Worm (Caenorhabditis elegans) whole organism, dauer: ENCODE results near the gene C10B5.3.

Experiments used
- unc-62 ChIP-seq: sonication (generic microtip); optimal IDR thresholded peaks from 2 replicates; lab custom pipeline; 2017; ENCODE audit warnings: missing biosample characterization, missing genetic modification reagents, missing genetic modification characterization

Gene C10B5.3

DNA sequence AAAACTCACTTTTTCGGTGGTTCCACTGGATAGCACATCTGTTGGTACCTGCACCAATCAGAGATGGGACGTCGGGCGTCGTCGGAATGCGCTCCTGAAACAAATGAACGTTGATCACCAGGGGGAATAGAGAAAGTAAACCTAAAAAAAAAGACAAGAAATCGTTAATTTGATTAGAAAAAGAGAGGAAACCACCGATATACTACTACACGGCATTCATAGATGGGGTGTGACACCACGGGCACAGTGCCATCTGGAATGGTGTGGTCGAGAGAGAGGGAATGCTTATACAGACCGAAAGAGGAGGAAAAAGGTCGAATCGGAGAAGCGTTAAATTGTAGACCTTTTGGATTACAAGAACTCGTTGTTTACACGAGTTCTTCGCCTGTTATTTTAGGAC is at the start of gene C10B5.3:
Gene C10B5.3 (minus strand): TSS at position 101 of the 400 bp plus-strand sequence.
- TF ChIP-seq unc-62: no peak

DNA sequence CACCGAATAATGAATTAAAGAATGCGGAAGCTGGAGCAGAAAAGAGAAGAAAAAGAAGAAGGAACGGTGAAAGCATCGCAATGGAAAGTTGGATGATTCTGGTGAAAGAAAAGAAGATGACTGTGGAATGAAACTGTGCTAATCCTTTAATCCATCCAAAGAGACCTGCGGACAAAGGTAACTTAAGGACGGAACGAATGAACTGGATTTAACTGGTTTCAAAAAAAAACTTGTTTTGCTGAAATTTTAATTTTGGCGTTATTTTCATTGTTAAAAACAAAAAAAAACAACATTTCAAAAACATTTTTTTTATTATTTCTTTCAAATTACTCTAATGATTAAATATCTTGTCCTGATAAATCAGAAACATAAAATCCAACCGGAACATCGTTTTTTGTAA is 48.9 kb upstream of the C10B5.3 start, which contains the start of gene grl-12:
Gene grl-12 (minus strand): TSS at position 101 of the 400 bp plus-strand sequence.
- TF ChIP-seq unc-62: no peak

DNA sequence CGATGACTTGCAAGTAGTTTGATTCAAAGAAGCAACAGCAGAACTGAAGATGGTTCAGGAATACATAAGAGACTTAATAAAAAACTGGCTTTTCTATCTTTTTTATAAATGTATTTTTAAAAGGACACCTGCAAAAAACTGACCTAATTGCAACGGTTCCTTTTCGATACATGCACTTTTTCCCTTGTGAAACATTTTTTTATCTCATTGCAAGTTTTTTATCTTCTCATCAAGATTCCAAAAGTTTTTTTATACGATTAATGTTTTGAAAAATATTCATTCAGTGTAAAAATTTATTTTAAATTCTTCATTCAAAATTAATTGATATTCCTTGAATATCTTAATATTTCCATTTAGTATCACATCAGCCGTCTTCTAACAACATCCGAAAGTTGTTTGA is 47.6 kb upstream of the C10B5.3 start, which contains the start of gene oac-29:
Gene oac-29 (minus strand): TSS at position 101 of the 400 bp plus-strand sequence.
- no peak for TF ChIP-seq unc-62

DNA sequence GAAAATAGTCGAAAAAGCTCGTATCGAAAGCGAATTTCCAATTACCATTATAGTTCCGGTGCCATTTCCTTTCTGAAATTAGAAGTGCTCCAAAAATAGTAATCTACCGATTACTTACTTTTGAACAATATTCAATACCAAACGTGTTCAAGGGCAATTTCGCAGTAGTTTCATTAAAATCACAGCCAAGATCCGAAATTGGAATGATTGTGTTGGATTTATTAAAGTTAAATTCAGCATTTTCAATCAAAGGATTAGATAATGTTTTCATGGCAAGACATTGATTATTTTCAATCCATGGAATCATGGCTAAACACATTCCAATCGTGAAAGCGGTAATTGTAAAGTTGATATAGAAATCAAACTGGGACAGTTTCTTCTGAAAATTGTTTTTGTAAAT is 44.8 kb upstream of the C10B5.3 start:
- no peak for TF ChIP-seq unc-62

DNA sequence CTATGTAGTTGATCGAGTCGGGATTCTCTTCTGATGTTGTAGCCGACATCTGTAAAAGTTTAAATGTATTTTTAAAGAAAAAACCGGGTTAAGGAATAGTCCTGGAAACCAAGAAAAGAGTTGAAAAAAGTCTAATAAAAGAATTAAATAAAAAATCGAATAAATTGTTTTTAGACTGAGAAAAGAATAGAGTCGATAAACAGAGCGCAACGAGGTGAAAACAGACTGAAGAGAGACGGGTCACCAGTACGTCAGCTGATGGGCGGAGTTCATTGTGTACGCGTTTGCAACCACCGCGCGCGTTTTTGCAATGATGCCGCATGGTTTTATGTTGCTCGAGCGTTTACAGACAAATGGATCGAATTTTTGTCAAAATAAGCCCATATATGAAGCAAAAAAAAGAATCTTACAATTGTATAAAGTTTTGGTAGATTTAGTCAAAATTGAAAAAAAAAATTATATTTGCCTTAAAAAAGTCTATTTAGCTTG is 43.3 kb upstream of the C10B5.3 start, which contains the start of gene atg-18:
Gene atg-18 (minus strand): TSS at position 51 of the 489 bp plus-strand sequence.
- TF ChIP-seq unc-62: no peak

DNA sequence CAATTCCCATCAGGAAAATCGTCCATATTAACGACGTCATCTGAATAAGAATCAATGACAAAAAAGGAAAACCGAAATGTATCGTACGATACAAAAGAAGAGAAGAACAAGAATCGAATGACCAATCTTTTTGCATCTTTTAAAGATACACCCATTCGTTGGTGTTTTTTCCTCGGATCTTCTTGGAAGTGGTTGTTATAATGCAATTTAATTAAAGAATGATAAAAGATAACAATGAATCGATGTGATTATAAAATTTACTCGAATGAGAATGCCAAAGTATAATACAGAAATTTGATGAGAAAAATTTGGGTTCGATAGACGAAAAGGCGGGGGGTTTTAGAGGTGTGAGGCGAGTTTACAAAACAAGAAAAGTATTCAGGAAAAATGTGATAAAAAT is 41.0 kb upstream of the C10B5.3 start, which contains the start of gene F41E6.12:
Gene F41E6.12 (minus strand): TSS at position 101 of the 400 bp plus-strand sequence.
- no peak for TF ChIP-seq unc-62

DNA sequence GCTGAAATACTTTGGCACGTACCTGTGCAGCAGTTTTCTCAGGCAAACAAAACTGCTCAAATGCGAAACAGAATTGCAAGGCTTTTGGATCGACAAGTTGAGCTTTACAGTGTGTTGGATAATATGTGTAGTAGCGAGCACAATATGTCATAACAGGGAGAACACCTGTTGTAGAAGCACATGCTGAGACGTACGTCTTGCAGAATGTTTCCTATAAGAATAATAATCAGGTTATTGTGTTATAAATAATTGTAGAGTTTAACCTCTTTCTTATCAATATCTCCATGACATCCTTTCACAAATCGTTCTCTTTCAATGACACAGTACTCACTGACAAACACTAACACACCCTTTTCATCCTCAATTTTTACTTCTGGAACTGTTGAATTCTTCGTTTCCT is 39.6 kb upstream of the C10B5.3 start:
- no peak for TF ChIP-seq unc-62

DNA sequence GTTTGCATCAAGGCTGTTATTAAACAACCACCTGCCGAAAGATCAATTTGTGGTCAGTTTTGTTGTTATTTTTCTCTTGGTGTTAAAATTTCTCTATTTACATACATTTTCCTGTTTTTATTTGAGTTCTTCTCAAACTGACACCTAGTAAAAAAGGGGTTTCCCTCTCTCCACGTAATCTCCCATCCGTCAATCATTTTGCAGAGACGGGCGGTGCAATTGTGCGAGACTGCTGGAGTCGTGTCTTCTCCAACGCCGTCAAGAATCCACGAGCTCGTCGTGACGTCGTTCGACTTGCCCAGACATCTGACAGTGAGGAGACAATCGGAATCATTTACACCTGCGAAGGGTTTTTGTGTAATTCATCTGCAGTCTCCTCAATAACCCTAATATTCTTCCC is 38.4 kb upstream of the C10B5.3 start:
- TF ChIP-seq unc-62: no peak

DNA sequence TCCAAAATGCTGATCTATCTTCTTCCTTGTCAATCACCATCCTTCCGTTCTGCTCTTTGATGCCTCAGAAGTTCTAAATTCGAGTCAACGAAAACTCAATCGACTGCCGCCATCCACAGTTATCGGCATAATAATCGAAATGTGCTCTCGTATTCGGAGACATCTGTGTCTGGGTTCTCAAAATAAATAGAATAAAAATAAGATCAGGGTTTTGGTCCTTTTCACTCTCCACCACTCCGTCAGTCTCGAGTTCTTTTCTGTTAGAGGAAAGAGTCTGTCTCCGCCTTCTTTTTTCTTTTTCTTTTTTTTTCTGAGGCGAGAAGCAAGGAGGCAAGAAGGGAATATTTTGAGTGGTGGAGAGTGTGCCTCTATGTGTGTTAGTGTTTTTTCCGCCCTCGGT is 35.8 kb upstream of the C10B5.3 start, which contains the start of gene F41E6.17:
Gene F41E6.17 (plus strand): TSS at position 348 of the 400 bp plus-strand sequence.
- no peak for TF ChIP-seq unc-62

DNA sequence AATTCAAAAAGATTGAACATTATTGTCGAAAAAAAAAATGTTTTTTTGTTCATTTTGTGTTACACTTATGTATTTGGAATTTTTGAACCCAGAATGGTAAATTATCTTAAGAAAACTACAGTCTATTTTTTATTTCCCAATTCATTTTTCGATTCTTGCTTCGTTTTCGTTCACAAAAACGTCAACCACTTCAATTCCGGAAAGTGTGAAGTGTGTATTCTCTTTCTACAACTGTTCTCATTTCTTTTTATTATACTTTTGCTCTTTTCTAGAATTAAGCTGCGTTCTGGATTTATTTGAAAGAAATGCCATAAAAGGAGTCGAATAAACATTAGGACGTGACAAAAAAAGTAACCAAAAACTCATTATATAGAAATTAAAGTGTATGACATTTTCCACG is 34.3 kb upstream of the C10B5.3 start, which contains the start of gene F41E6.1:
Gene F41E6.1 (plus strand): TSS at position 301 of the 400 bp plus-strand sequence.
- no peak for TF ChIP-seq unc-62

DNA sequence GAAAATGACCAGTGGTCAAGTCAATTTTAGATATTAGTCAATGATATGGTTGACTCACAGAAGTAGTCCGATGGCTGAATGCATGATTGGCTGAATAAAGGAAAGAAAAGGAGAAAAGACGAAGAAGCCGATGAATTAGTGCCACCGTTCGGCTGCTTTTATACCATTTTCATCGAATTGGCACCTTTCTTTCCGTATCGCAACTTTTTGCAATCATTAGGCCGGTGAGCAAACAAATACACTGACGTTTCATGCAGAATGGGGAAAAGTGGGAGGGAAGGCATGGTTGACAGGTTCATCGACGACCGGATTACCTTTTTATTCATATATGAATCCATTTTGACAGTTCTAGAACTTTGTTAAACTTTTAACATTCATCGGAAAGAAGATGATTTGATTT is 33.2 kb upstream of the C10B5.3 start, which contains the start of gene idpc-2:
Gene idpc-2 (minus strand): TSS at position 101 of the 400 bp plus-strand sequence.
- TF ChIP-seq unc-62: no peak

DNA sequence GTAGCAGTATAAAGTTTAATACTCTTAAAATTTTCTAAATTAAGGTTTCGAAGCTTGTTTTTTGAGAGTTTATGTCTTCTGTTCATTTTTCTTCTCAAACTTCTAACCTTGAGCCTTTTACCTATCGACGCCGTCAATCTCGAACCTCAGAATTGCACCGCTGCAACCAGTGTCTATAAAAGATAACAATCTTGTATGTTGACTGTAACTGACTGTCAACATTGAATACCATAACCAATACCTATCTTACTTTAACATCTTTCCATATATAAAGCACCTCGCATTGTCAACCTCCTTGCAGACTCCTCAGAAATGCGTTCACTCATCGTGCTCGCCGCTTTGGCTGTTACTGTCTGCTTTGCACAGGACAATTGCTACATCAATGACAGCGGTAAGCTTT is 30.8 kb upstream of the C10B5.3 start, which contains the start of gene grd-5:
Gene grd-5 (plus strand): TSS at position 295 of the 400 bp plus-strand sequence.
- TF ChIP-seq unc-62: no peak

DNA sequence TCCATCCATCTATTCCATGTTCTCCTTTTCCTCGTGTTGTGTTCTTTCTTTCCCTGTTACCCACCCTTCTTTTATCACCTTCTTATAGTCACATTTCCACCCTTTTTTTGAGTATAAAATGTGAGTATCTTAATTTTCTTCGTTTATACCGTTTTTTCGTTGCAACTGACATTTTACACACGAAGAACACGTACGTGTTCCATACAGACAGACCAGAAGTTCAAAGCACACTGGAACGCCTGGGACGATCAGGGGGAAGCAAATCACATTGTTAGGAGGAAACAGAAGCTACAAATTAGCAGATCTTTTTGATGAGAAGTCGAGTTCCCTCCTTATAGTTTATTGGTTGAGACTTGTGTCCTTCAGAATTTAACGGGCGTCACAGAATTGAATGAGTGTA is 27.7 kb upstream of the C10B5.3 start:
- TF ChIP-seq unc-62: no peak

DNA sequence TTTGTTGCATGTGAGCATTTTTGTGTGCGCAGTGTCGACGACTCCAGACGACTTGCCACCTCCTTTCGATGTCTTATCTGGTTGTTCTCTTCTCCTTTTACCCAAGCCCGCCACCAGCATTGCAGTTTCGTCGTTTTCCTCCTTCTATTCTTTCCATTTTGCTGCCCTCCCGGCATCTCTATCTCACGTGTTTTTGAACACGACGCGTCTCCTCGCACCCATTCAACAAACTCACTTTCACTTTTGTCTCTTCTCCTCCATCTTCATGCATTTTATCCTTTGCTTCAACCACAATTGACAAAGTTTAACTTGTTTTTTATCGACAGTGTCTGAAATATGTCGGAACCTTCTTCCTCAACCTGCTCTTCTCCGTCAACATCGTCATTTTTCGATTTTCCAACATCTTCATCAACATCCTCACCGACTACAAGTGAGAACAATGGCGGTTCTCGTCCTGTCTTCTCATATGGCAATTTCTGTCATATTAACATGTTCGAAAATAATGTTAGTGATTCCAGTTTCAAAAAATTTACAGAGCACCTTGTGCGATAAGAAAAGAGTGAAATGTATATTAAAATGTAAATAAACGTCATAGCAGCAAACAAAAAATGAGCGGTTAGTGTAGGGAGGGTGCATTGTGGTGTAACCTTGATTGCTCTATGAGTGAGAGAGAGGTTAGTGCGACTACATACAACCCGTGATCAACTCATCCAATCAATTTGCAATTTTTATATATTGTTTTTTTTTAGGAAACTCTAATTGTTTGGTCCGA is 22.8 kb upstream of the C10B5.3 start, which contains the start of gene fip-4:
Gene fip-4 (minus strand): TSS at position 636 of the 772 bp plus-strand sequence.
- TF ChIP-seq unc-62: no peak

DNA sequence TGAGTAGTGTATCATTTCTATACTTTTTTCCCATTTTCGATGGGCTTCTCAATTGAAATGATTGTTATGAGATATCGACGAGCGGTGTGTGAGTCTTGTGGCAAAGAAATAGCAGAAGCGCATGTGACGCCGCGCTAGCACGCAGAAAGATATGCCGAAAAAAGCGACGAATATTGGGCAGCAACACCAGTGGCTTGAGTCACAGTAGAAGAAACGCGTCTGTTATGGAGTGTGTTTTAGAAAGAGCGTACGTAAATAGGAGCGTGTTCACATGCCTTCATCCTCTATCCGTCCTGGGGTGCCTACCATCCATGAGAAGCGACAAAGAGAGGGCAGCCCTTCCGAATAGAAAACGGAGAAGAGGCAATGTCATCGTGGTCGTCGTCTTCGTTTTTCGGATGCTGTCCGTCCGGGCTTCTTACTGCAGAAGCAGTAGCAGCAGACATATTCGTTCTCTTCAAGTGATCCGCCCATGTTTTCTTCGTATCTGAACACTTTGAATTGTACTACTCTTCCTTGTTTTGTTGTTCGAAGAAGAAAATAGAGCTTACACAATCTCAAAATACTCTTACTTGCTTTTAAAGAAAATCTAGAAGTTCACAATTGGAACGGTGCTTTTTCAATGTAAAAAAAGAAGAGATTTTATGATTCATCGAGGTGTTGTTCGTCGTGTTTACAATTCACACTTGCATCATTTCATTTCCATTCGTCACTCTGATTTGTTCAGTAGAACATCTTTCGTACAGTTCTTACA is 22.0 kb upstream of the C10B5.3 start:
- TF ChIP-seq unc-62: no peak

DNA sequence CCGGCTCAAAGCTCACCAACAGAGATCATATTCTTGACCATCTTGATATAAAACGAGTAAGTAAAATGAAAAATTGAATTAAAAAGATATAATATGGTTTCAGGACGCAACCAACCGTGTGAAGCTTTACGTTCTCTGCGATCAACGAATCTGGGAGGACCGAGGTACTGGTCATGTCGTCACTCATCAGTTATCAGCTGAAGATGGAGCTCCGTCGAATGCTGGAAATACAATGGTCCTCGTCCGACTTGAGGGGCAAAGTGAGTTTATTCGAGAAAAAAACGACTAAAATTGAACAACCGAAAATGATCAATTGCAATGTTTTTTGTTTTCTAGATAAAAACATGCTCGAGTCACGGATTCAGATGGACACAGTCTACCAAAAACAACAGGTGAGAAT is 20.5 kb upstream of the C10B5.3 start:
- TF ChIP-seq unc-62: no peak

DNA sequence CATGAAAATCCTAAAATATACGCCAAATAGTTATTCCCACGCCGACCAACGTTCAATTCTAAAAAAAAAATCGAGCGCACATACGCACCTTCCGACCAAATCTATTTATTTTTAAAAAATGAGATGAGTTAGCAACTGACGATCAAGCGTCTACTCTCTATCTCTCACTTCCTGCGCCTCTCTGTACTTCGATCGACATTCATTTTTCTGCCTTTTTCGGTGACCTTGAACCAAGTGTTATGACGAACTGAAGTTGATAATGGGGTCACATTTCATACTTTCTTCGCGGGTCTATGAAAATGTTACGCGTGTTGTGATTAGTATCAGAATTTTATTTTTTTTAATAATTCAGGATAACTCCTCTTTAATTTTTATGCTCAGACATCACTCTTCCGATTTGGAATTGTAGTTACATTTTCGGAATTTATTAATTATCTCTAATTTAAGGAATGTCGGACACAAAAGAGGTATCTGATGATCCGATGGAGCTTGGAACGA is 19.4 kb upstream of the C10B5.3 start, which contains the start of gene smk-1:
Gene smk-1 (plus strand): TSS at position 448 of the 498 bp plus-strand sequence.
- no peak for TF ChIP-seq unc-62
